Fruit fly (Drosophila melanogaster): ENCODE data around the gene dop.

dm6 chr3L:15624944-15625610, 59.3 kb downstream of the dop start:
- TF ChIP-seq EcR (GFP tag; optimal IDR thresholded peaks at IDR 0.05), result no peak
- no peak for TF ChIP-seq CG15710 (tag; optimal IDR thresholded peaks at IDR 0.05)

Measured in whole organism, pupa.